Fruit fly (Drosophila melanogaster) whole organism, embryonic: ENCODE results near the gene Eip93F.

Experiments
- CG10209 ChIP-seq: fragments of 200-800 bp; sonication (Bioruptor generic); optimal IDR thresholded peaks from 3 replicates; lab custom pipeline; 2017; ENCODE audit warnings: missing biosample characterization, mild to moderate bottlenecking, missing genetic modification characterization, missing genetic modification reagents
- CG1024 ChIP-seq: fragments of 200-800 bp; sonication (Bioruptor generic); IDR thresholded peaks from 2 replicates; pipeline ENCODE4 v1.3.6; 2022; ENCODE audit warnings: missing biosample characterization, missing genetic modification characterization
- CG12299 ChIP-seq: fragments of 200-800 bp; sonication (Bioruptor generic); optimal IDR thresholded peaks from 2 replicates; lab custom pipeline; 2018; ENCODE audit warnings: missing biosample characterization, mild to moderate bottlenecking, missing genetic modification characterization
- CG1233 ChIP-seq: fragments of 200-800 bp; sonication (Bioruptor generic); optimal IDR thresholded peaks from 4 replicates; lab custom pipeline; 2018; ENCODE audit warnings: missing biosample characterization, mild to moderate bottlenecking, missing genetic modification characterization
- CG12769 ChIP-seq: fragments of 200-800 bp; sonication (Bioruptor generic); optimal IDR thresholded peaks from 2 replicates; lab custom pipeline; 2019; ENCODE audit warnings: missing biosample characterization, mild to moderate bottlenecking, missing genetic modification characterization, moderate library complexity
- CG13287 ChIP-seq: fragments of 200-800 bp; sonication (Bioruptor generic); IDR thresholded peaks from 2 replicates; pipeline ENCODE4 v1.3.6; 2022; ENCODE audit warnings: missing biosample characterization, missing genetic modification characterization; ENCODE audit not compliant: partially characterized antibody
- CG14014 ChIP-seq: fragments of 200-800 bp; sonication (Bioruptor generic); IDR thresholded peaks from 2 replicates; pipeline ENCODE4 v1.3.6; 2022; ENCODE audit warnings: missing biosample characterization, missing genetic modification characterization
- CG14667 ChIP-seq: fragments of 200-800 bp; sonication (Bioruptor generic); IDR thresholded peaks from 2 replicates; pipeline ENCODE4 v1.3.6; 2022; ENCODE audit warnings: missing biosample characterization, missing genetic modification characterization
- CG14710 ChIP-seq: fragments of 200-800 bp; sonication (Bioruptor generic); optimal IDR thresholded peaks from 3 replicates; lab custom pipeline; 2019; ENCODE audit warnings: missing biosample characterization, mild to moderate bottlenecking, missing genetic modification characterization, moderate library complexity
- CG15514 ChIP-seq: fragments of 200-800 bp; sonication (Bioruptor generic); optimal IDR thresholded peaks from 3 replicates; lab custom pipeline; 2017; ENCODE audit warnings: missing biosample characterization, missing genetic modification characterization, mild to moderate bottlenecking, moderate library complexity, missing genetic modification reagents
- CG17359 ChIP-seq: fragments of 200-800 bp; sonication (Bioruptor generic); optimal IDR thresholded peaks from 3 replicates; lab custom pipeline; 2018; ENCODE audit warnings: missing biosample characterization, mild to moderate bottlenecking, missing genetic modification characterization, moderate library complexity
- CG18599 ChIP-seq: fragments of 200-800 bp; sonication (Bioruptor generic); optimal IDR thresholded peaks from 3 replicates; lab custom pipeline; 2017; ENCODE audit warnings: missing biosample characterization, missing genetic modification characterization, mild to moderate bottlenecking, moderate library complexity, missing genetic modification reagents
- CG2129 ChIP-seq: fragments of 200-800 bp; sonication (Bioruptor generic); IDR thresholded peaks from 2 replicates; pipeline ENCODE4 v1.3.6; 2022; ENCODE audit warnings: missing biosample characterization, missing genetic modification characterization; ENCODE audit not compliant: partially characterized antibody
- CG2678 ChIP-seq: fragments of 200-800 bp; sonication (Bioruptor generic); optimal IDR thresholded peaks from 3 replicates; lab custom pipeline; 2019; ENCODE audit warnings: missing biosample characterization, mild to moderate bottlenecking, missing genetic modification characterization, moderate library complexity
- CG3065 ChIP-seq: fragments of 200-800 bp; sonication (Bioruptor generic); optimal IDR thresholded peaks from 2 replicates; lab custom pipeline; 2016; ENCODE audit warnings: missing biosample characterization, missing genetic modification characterization
- CG32772 ChIP-seq: fragments of 200-800 bp; sonication (Bioruptor generic); IDR thresholded peaks from 2 replicates; pipeline ENCODE4 v1.3.6; 2022; ENCODE audit warnings: missing biosample characterization, missing genetic modification characterization
- CG3281 ChIP-seq: fragments of 200-800 bp; sonication (Bioruptor generic); optimal IDR thresholded peaks from 3 replicates; lab custom pipeline; 2017; ENCODE audit warnings: missing biosample characterization, mild to moderate bottlenecking, missing genetic modification characterization
- CG3847 ChIP-seq: fragments of 200-800 bp; sonication (Bioruptor generic); IDR thresholded peaks from 2 replicates; pipeline ENCODE4 v1.3.6; 2022; ENCODE audit warnings: missing biosample characterization, missing genetic modification characterization
- CG4707 ChIP-seq: fragments of 200-800 bp; sonication (Bioruptor generic); optimal IDR thresholded peaks from 2 replicates; lab custom pipeline; 2018; ENCODE audit warnings: missing biosample characterization, mild to moderate bottlenecking, missing genetic modification characterization, moderate library complexity
- CG5180 ChIP-seq: fragments of 200-800 bp; sonication (Bioruptor generic); optimal IDR thresholded peaks from 3 replicates; lab custom pipeline; 2017; ENCODE audit warnings: missing biosample characterization, missing genetic modification characterization, mild to moderate bottlenecking, moderate library complexity, missing genetic modification reagents
- CG6791 ChIP-seq: fragments of 200-800 bp; sonication (Bioruptor generic); IDR thresholded peaks from 3 replicates; pipeline ENCODE4 v1.3.6; 2022; ENCODE audit warnings: missing biosample characterization, missing genetic modification characterization; ENCODE audit not compliant: partially characterized antibody
- CG7357 ChIP-seq: fragments of 200-800 bp; sonication (Bioruptor generic); IDR thresholded peaks from 3 replicates; pipeline ENCODE4 v1.3.6; 2022; ENCODE audit warnings: missing biosample characterization, missing genetic modification characterization
- CG7786 ChIP-seq: fragments of 200-800 bp; sonication (Bioruptor generic); optimal IDR thresholded peaks from 2 replicates; lab custom pipeline; 2016; ENCODE audit warnings: missing biosample characterization, missing genetic modification characterization
- CG9609 ChIP-seq: fragments of 200-800 bp; sonication (Bioruptor generic); optimal IDR thresholded peaks from 3 replicates; lab custom pipeline; 2016; ENCODE audit warnings: missing biosample characterization, missing genetic modification characterization
- ERR ChIP-seq: fragments of 200-800 bp; sonication (Bioruptor generic); optimal IDR thresholded peaks from 2 replicates; lab custom pipeline; 2016; ENCODE audit warnings: missing biosample characterization, missing genetic modification characterization
- Fer1 ChIP-seq: fragments of 200-800 bp; sonication (Bioruptor generic); optimal IDR thresholded peaks from 2 replicates; lab custom pipeline; 2017; ENCODE audit warnings: missing biosample characterization, mild to moderate bottlenecking, missing genetic modification characterization
- Hmr ChIP-seq: fragments of 200-800 bp; sonication (Bioruptor generic); optimal IDR thresholded peaks from 3 replicates; lab custom pipeline; 2017; ENCODE audit warnings: mild to moderate bottlenecking, missing biosample characterization, missing genetic modification reagents, missing genetic modification characterization
- Meics ChIP-seq: fragments of 200-800 bp; sonication (Bioruptor generic); optimal IDR thresholded peaks from 2 replicates; lab custom pipeline; 2017; ENCODE audit warnings: missing biosample characterization, mild to moderate bottlenecking, missing genetic modification characterization
- Nf-YA ChIP-seq: fragments of 200-800 bp; sonication (Bioruptor generic); IDR thresholded peaks from 2 replicates; pipeline ENCODE4 v1.3.6; 2022; ENCODE audit warnings: missing biosample characterization, missing genetic modification characterization
- PHDP ChIP-seq: fragments of 200-800 bp; sonication (Bioruptor generic); optimal IDR thresholded peaks from 3 replicates; lab custom pipeline; 2018; ENCODE audit warnings: missing biosample characterization, mild to moderate bottlenecking, missing genetic modification characterization, moderate library complexity
- Sox102F ChIP-seq: fragments of 200-800 bp; sonication (Bioruptor generic); optimal IDR thresholded peaks from 2 replicates; lab custom pipeline; 2018; ENCODE audit warnings: missing biosample characterization, mild to moderate bottlenecking, missing genetic modification characterization, moderate library complexity
- Ssrp ChIP-seq: fragments of 200-800 bp; sonication (Bioruptor generic); optimal IDR thresholded peaks from 2 replicates; lab custom pipeline; 2018; ENCODE audit warnings: missing biosample characterization, mild to moderate bottlenecking, missing genetic modification characterization, moderate library complexity
- ab ChIP-seq: fragments of 200-800 bp; sonication (Bioruptor generic); optimal IDR thresholded peaks from 2 replicates; lab custom pipeline; 2016; ENCODE audit warnings: missing biosample characterization, missing genetic modification characterization
- ap ChIP-seq: fragments of 200-800 bp; sonication (Bioruptor generic); IDR thresholded peaks from 2 replicates; pipeline ENCODE4 v1.3.6; 2022; ENCODE audit warnings: missing biosample characterization, missing genetic modification characterization
- crc ChIP-seq: fragments of 200-800 bp; sonication (Bioruptor generic); optimal IDR thresholded peaks from 2 replicates; lab custom pipeline; 2016; ENCODE audit warnings: missing biosample characterization, missing genetic modification characterization
- crol ChIP-seq: fragments of 200-800 bp; sonication (Bioruptor generic); IDR thresholded peaks from 2 replicates; pipeline ENCODE4 v1.3.6; 2022; ENCODE audit warnings: missing biosample characterization, missing genetic modification characterization
- ems ChIP-seq: fragments of 200-800 bp; sonication (Bioruptor generic); optimal IDR thresholded peaks from 3 replicates; lab custom pipeline; 2016; ENCODE audit warnings: missing biosample characterization, missing genetic modification characterization
- en ChIP-seq: fragments of 200-800 bp; sonication (Bioruptor generic); optimal IDR thresholded peaks from 2 replicates; lab custom pipeline; 2016; ENCODE audit warnings: missing biosample characterization, missing genetic modification characterization
- fd102C ChIP-seq: fragments of 200-800 bp; sonication (Bioruptor generic); optimal IDR thresholded peaks from 2 replicates; lab custom pipeline; 2018; ENCODE audit warnings: missing biosample characterization, mild to moderate bottlenecking, missing genetic modification characterization, moderate library complexity
- gcm2 ChIP-seq: fragments of 200-800 bp; sonication (Bioruptor generic); optimal IDR thresholded peaks from 2 replicates; lab custom pipeline; 2016; ENCODE audit warnings: missing biosample characterization, missing genetic modification characterization
- h ChIP-seq: fragments of >200 bp; optimal IDR thresholded peaks from 2 replicates; lab custom pipeline; 2017
- hbn ChIP-seq: fragments of 200-800 bp; sonication (Bioruptor generic); IDR thresholded peaks from 2 replicates; pipeline ENCODE4 v1.3.6; 2022; ENCODE audit warnings: missing biosample characterization, missing genetic modification characterization; ENCODE audit not compliant: partially characterized antibody
- kah ChIP-seq: fragments of 200-800 bp; sonication (Bioruptor generic); optimal IDR thresholded peaks from 2 replicates; lab custom pipeline; 2018; ENCODE audit warnings: missing biosample characterization, mild to moderate bottlenecking, missing genetic modification characterization
- kni ChIP-seq: fragments of 200-800 bp; sonication (Bioruptor generic); optimal IDR thresholded peaks from 3 replicates; lab custom pipeline; 2017; ENCODE audit warnings: mild to moderate bottlenecking, missing biosample characterization, missing genetic modification reagents, missing genetic modification characterization
- knrl ChIP-seq: fragments of 200-800 bp; sonication (Bioruptor generic); IDR thresholded peaks from 3 replicates; pipeline ENCODE4 v1.3.6; 2022; ENCODE audit warnings: missing biosample characterization, missing genetic modification characterization; ENCODE audit not compliant: partially characterized antibody
- lab ChIP-seq: fragments of 200-800 bp; sonication (Bioruptor generic); optimal IDR thresholded peaks from 3 replicates; lab custom pipeline; 2017; ENCODE audit warnings: missing biosample characterization, missing genetic modification characterization, mild to moderate bottlenecking, moderate library complexity, missing genetic modification reagents
- odd ChIP-seq: fragments of 200-800 bp; sonication (Bioruptor generic); optimal IDR thresholded peaks from 2 replicates; lab custom pipeline; 2017; ENCODE audit warnings: missing biosample characterization, mild to moderate bottlenecking, missing genetic modification characterization
- pzg ChIP-seq: fragments of 200-800 bp; sonication (Bioruptor generic); optimal IDR thresholded peaks from 3 replicates; lab custom pipeline; 2018; ENCODE audit warnings: missing biosample characterization, mild to moderate bottlenecking, missing genetic modification characterization, moderate library complexity
- run ChIP-seq: fragments of 200-800 bp; sonication (Bioruptor generic); optimal IDR thresholded peaks from 3 replicates; lab custom pipeline; 2018; ENCODE audit warnings: missing biosample characterization, mild to moderate bottlenecking, missing genetic modification characterization
- schlank ChIP-seq: fragments of 200-800 bp; sonication (Bioruptor generic); optimal IDR thresholded peaks from 2 replicates; lab custom pipeline; 2018; ENCODE audit warnings: missing biosample characterization, mild to moderate bottlenecking, missing genetic modification characterization
- trem ChIP-seq: fragments of 200-800 bp; optimal IDR thresholded peaks from 3 replicates; lab custom pipeline; 2019; ENCODE audit warnings: missing biosample characterization, mild to moderate bottlenecking, missing genetic modification characterization, moderate library complexity

Eip93F gene

DNA sequence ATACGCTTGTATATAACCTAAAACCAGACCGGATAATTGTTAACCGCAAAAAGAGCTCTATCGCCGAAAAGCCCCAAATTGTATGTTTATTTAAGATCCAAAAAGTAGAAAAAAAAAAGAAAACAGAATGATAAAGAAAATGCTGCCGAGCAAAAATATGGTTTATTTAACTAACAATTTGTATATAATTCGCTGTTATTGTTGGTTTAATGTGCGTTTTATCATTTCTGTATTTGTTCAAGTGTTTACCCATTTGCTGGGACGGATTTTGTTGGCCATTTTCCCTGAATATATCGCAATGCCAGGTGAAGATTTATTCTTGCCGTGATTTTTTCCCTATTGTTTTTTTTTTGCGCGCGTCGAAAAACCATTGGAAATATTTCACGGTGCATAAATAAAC lies 108.2 kb downstream of the Eip93F start:
- TF ChIP-seq Ssrp (tag; lab: Kevin White, UChicago) (no peak), kah (GFP tag; lab: Kevin White, UChicago) (no peak), ems (no peak), CG13287 (GFP tag; lab: Robert Waterston, UW) (no peak), CG15514 (GFP tag; lab: Kevin White, UChicago) (peak; percentile 1), Nf-YA (GFP tag; lab: Robert Waterston, UW) (no peak), CG14014 (no peak), run (tag; lab: Kevin White, UChicago) (no peak), CG3065 (GFP tag; lab: Kevin White, UChicago) (no peak), CG12769 (tag; lab: Kevin White, UChicago) (no peak), CG3281 (GFP tag; lab: Kevin White, UChicago) (peak; percentile 56), h (lab: Kevin White, UChicago) (no peak), PHDP (peak; percentile 21), crol (no peak), CG1233 (GFP tag; lab: Kevin White, UChicago) (no peak), pzg (GFP tag; lab: Kevin White, UChicago) (no peak), CG10209 (GFP tag; lab: Kevin White, UChicago) (no peak), ab (GFP tag; lab: Kevin White, UChicago) (no peak), crc (GFP tag; lab: Kevin White, UChicago) (no peak), CG14710 (tag; lab: Kevin White, UChicago) (no peak), ap (no peak), lab (GFP tag; lab: Kevin White, UChicago) (peak; percentile 42), hbn (GFP tag; lab: Robert Waterston, UW) (no peak), CG14667 (GFP tag; lab: Robert Waterston, UW) (no peak), Sox102F (GFP tag; lab: Kevin White, UChicago) (no peak), knrl (GFP tag; lab: Robert Waterston, UW) (no peak), odd (GFP tag; lab: Kevin White, UChicago) (no peak), Meics (GFP tag; lab: Kevin White, UChicago) (peak; percentile 46), en (GFP tag; lab: Kevin White, UChicago) (no peak), trem (tag; lab: Kevin White, UChicago) (no peak), CG6791 (GFP tag; lab: Robert Waterston, UW) (no peak), CG2129 (GFP tag; lab: Robert Waterston, UW) (no peak), CG3847 (GFP tag; lab: Robert Waterston, UW) (no peak), CG17359 (tag; lab: Kevin White, UChicago) (no peak), CG7786 (GFP tag; lab: Kevin White, UChicago) (no peak), CG7357 (no peak), CG18599 (GFP tag; lab: Kevin White, UChicago) (peak; percentile 24), kni (GFP tag; lab: Kevin White, UChicago) (no peak), CG32772 (GFP tag; lab: Robert Waterston, UW) (no peak), CG12299 (no peak), ERR (GFP tag; lab: Kevin White, UChicago) (no peak), fd102C (GFP tag; lab: Kevin White, UChicago) (no peak), CG5180 (no peak), schlank (tag; lab: Kevin White, UChicago) (no peak), Fer1 (peak; percentile 39), CG2678 (tag; lab: Kevin White, UChicago) (peak; percentile 25), CG1024 (GFP tag; lab: Robert Waterston, UW) (no peak), Hmr (GFP tag; lab: Kevin White, UChicago) (peak; percentile 25), CG9609 (GFP tag; lab: Kevin White, UChicago) (no peak), CG4707 (GFP tag; lab: Kevin White, UChicago) (no peak), gcm2 (GFP tag; lab: Kevin White, UChicago) (no peak)
